Fruit fly (Drosophila melanogaster) Kc167 (cell line): ENCODE measurements around the gene CG43402.

Experiments
- h ChIP-seq: fragments of >200 bp; optimal IDR thresholded peaks from 3 replicates; lab custom pipeline; 2018; ENCODE audit warnings: missing external identifiers
- psq ChIP-seq: fragments of >200 bp; optimal IDR thresholded peaks from 2 replicates; lab custom pipeline; 2017; ENCODE audit warnings: missing external identifiers
- ttk ChIP-seq: sonication (Bioruptor generic); optimal IDR thresholded peaks from 2 replicates; lab custom pipeline; 2017; ENCODE audit warnings: missing external identifiers

DNA sequence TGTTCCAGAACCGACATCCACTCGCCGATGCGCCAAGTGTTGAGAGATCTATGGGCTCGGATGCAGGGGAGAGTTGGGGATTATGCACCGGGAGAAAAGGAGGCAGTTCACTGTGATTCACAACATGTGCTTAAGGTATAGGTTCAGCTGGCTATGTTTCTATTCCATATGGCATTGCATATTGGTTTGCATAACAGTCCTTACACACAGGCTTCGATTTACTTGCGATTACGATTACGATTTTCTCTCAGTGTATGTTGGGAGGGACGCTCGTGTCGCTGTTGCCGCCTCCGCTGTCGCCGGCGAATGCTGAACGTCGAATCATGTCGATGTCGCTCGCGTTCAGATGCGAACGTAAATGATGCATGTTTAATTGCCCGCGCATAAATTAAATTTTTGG is 8.7 kb upstream of the CG43402 start:
- no peak for TF ChIP-seq ttk
- TF ChIP-seq psq, result no peak
- TF ChIP-seq h (lab: Kevin White, UChicago), result no peak
